Fruit fly (Drosophila melanogaster) whole organism, embryonic: ENCODE results near the gene CG8135.

ENCODE experiments used
- Bgb ChIP-seq: fragments of 200-800 bp; sonication (Bioruptor generic); IDR thresholded peaks from 2 replicates; pipeline ENCODE4 v1.3.6; 2022; ENCODE audit warnings: missing biosample characterization, missing genetic modification characterization; ENCODE audit not compliant: partially characterized antibody
- CG10147 ChIP-seq: fragments of 200-800 bp; sonication (Bioruptor generic); optimal IDR thresholded peaks from 2 replicates; lab custom pipeline; 2019; ENCODE audit warnings: missing biosample characterization, mild to moderate bottlenecking, missing genetic modification characterization, moderate library complexity
- CG11456 ChIP-seq: fragments of 200-800 bp; sonication (Bioruptor generic); IDR thresholded peaks from 3 replicates; pipeline ENCODE4 v1.3.6; 2022; ENCODE audit warnings: missing biosample characterization, missing genetic modification characterization
- CG11696 ChIP-seq: fragments of 200-800 bp; sonication (Bioruptor generic); IDR thresholded peaks from 2 replicates; pipeline ENCODE4 v1.3.6; 2022; ENCODE audit warnings: missing biosample characterization, missing genetic modification characterization
- CG12299 ChIP-seq: fragments of 200-800 bp; sonication (Bioruptor generic); optimal IDR thresholded peaks from 2 replicates; lab custom pipeline; 2018; ENCODE audit warnings: missing biosample characterization, mild to moderate bottlenecking, missing genetic modification characterization
- CG14441 ChIP-seq: fragments of 200-800 bp; sonication (Bioruptor generic); IDR thresholded peaks from 2 replicates; pipeline ENCODE4 v1.3.6; 2022; ENCODE audit warnings: missing biosample characterization, missing genetic modification characterization
- CG14710 ChIP-seq: fragments of 200-800 bp; sonication (Bioruptor generic); optimal IDR thresholded peaks from 3 replicates; lab custom pipeline; 2019; ENCODE audit warnings: missing biosample characterization, mild to moderate bottlenecking, missing genetic modification characterization, moderate library complexity
- CG16815 ChIP-seq: fragments of 200-800 bp; sonication (Bioruptor generic); optimal IDR thresholded peaks from 3 replicates; lab custom pipeline; 2017; ENCODE audit warnings: missing biosample characterization, mild to moderate bottlenecking, missing genetic modification characterization
- CG16863 ChIP-seq: fragments of 200-800 bp; sonication (Bioruptor generic); optimal IDR thresholded peaks from 3 replicates; lab custom pipeline; 2016; ENCODE audit warnings: missing biosample characterization, missing genetic modification characterization
- CG2199 ChIP-seq: fragments of 200-800 bp; sonication (Bioruptor generic); IDR thresholded peaks from 3 replicates; pipeline ENCODE4 v1.3.6; 2022; ENCODE audit warnings: missing biosample characterization, missing genetic modification characterization
- CG31441 ChIP-seq: fragments of 200-800 bp; sonication (Bioruptor generic); IDR thresholded peaks from 2 replicates; pipeline ENCODE4 v1.3.6; 2022; ENCODE audit warnings: missing biosample characterization, missing genetic modification characterization
- CG33557 ChIP-seq: fragments of 200-800 bp; sonication (Bioruptor generic); optimal IDR thresholded peaks from 2 replicates; lab custom pipeline; 2019; ENCODE audit warnings: missing biosample characterization, mild to moderate bottlenecking, missing genetic modification characterization, moderate library complexity
- CG3407 ChIP-seq: fragments of 200-800 bp; sonication (Bioruptor generic); optimal IDR thresholded peaks from 2 replicates; lab custom pipeline; 2018; ENCODE audit warnings: missing biosample characterization, mild to moderate bottlenecking, missing genetic modification characterization
- CG3995 ChIP-seq: fragments of 200-800 bp; sonication (Bioruptor generic); optimal IDR thresholded peaks from 3 replicates; lab custom pipeline; 2016; ENCODE audit warnings: missing biosample characterization, missing genetic modification characterization
- CG4328 ChIP-seq: fragments of 200-800 bp; sonication (Bioruptor generic); optimal IDR thresholded peaks from 3 replicates; lab custom pipeline; 2017; ENCODE audit warnings: missing biosample characterization, missing genetic modification reagents, missing genetic modification characterization
- CG7745 ChIP-seq: fragments of 200-800 bp; sonication (Bioruptor generic); optimal IDR thresholded peaks from 2 replicates; lab custom pipeline; 2018; ENCODE audit warnings: missing biosample characterization, mild to moderate bottlenecking, missing genetic modification characterization, moderate library complexity
- CG8388 ChIP-seq: fragments of 200-800 bp; sonication (Bioruptor generic); optimal IDR thresholded peaks from 2 replicates; lab custom pipeline; 2019; ENCODE audit warnings: missing biosample characterization, mild to moderate bottlenecking, missing genetic modification characterization, moderate library complexity
- Dp ChIP-seq: fragments of 200-800 bp; sonication (Bioruptor generic); optimal IDR thresholded peaks from 2 replicates; lab custom pipeline; 2018; ENCODE audit warnings: missing biosample characterization, mild to moderate bottlenecking, missing genetic modification characterization, moderate library complexity
- Fer1 ChIP-seq: fragments of 200-800 bp; sonication (Bioruptor generic); optimal IDR thresholded peaks from 2 replicates; lab custom pipeline; 2017; ENCODE audit warnings: missing biosample characterization, mild to moderate bottlenecking, missing genetic modification characterization
- Hr39 ChIP-seq: fragments of >200 bp; optimal IDR thresholded peaks from 2 replicates; lab custom pipeline; 2017
- Jarid2 ChIP-seq: fragments of 200-800 bp; sonication (Bioruptor generic); optimal IDR thresholded peaks from 3 replicates; lab custom pipeline; 2017; ENCODE audit warnings: mild to moderate bottlenecking, missing biosample characterization, missing genetic modification reagents, missing genetic modification characterization
- Oli ChIP-seq: fragments of 200-800 bp; sonication (Bioruptor generic); optimal IDR thresholded peaks from 2 replicates; lab custom pipeline; 2018; ENCODE audit warnings: missing biosample characterization, mild to moderate bottlenecking, missing genetic modification characterization, moderate library complexity
- TFAM ChIP-seq: fragments of 200-800 bp; sonication (Bioruptor generic); optimal IDR thresholded peaks from 2 replicates; lab custom pipeline; 2017; ENCODE audit warnings: missing biosample characterization, missing genetic modification characterization, inconsistent platforms
- Trl ChIP-seq, 3 experiments: fragments of >200 bp in 2 of 3; fragments of 200-800 bp in 1 of 3; sonication (Bioruptor generic) in 1 of 3; optimal IDR thresholded peaks; 2 replicates in 1 of 3; 3 replicates in 2 of 3; lab custom pipeline; 2016 to 2017; ENCODE audit warnings: missing biosample characterization in 1 of 3, missing genetic modification characterization in 1 of 3
- ab ChIP-seq: fragments of 200-800 bp; sonication (Bioruptor generic); optimal IDR thresholded peaks from 2 replicates; lab custom pipeline; 2016; ENCODE audit warnings: missing biosample characterization, missing genetic modification characterization
- aop ChIP-seq: fragments of 200-800 bp; sonication (Bioruptor generic); IDR thresholded peaks from 2 replicates; pipeline ENCODE4 v1.3.6; 2022; ENCODE audit warnings: missing biosample characterization, missing genetic modification characterization
- ara ChIP-seq: fragments of 200-800 bp; sonication (Bioruptor generic); IDR thresholded peaks from 2 replicates; pipeline ENCODE4 v1.3.6; 2022; ENCODE audit warnings: missing biosample characterization, missing genetic modification characterization
- chinmo ChIP-seq: fragments of 200-800 bp; sonication (Bioruptor generic); IDR thresholded peaks from 4 replicates; pipeline ENCODE4 v1.3.6; 2022; ENCODE audit warnings: missing biosample characterization, missing genetic modification characterization; ENCODE audit not compliant: partially characterized antibody
- croc ChIP-seq: fragments of 200-800 bp; sonication (Bioruptor generic); conservative IDR thresholded peaks from 3 replicates; pipeline ENCODE4 v1.3.6; 2022; ENCODE audit warnings: missing biosample characterization, missing genetic modification characterization
- dmrt11E ChIP-seq: fragments of 200-800 bp; sonication (Bioruptor generic); optimal IDR thresholded peaks from 3 replicates; lab custom pipeline; 2018; ENCODE audit warnings: missing biosample characterization, mild to moderate bottlenecking, missing genetic modification characterization, moderate library complexity
- fd64A ChIP-seq: fragments of 200-800 bp; sonication (Bioruptor generic); optimal IDR thresholded peaks from 3 replicates; lab custom pipeline; 2018; ENCODE audit warnings: missing biosample characterization, mild to moderate bottlenecking, missing genetic modification characterization
- gcm ChIP-seq: fragments of 200-800 bp; sonication (Bioruptor generic); optimal IDR thresholded peaks from 2 replicates; lab custom pipeline; 2019; ENCODE audit warnings: missing biosample characterization, mild to moderate bottlenecking, missing genetic modification characterization, moderate library complexity
- gcm2 ChIP-seq: fragments of 200-800 bp; sonication (Bioruptor generic); optimal IDR thresholded peaks from 2 replicates; lab custom pipeline; 2016; ENCODE audit warnings: missing biosample characterization, missing genetic modification characterization
- lab ChIP-seq: fragments of 200-800 bp; sonication (Bioruptor generic); optimal IDR thresholded peaks from 3 replicates; lab custom pipeline; 2017; ENCODE audit warnings: missing biosample characterization, missing genetic modification characterization, mild to moderate bottlenecking, moderate library complexity, missing genetic modification reagents
- nau ChIP-seq: fragments of 200-800 bp; sonication (Bioruptor generic); optimal IDR thresholded peaks from 3 replicates; lab custom pipeline; 2017; ENCODE audit warnings: missing biosample characterization, mild to moderate bottlenecking, missing genetic modification characterization, missing genetic modification reagents
- otp ChIP-seq: fragments of 200-800 bp; sonication (Bioruptor generic); IDR thresholded peaks from 3 replicates; pipeline ENCODE4, ENCODE4 v1.3.6; 2022; ENCODE audit warnings: missing biosample characterization, missing genetic modification characterization
- pan ChIP-seq, 4 experiments: fragments of >200 bp in 3 of 4; fragments of 200-800 bp in 1 of 4; sonication (Bioruptor generic) in 1 of 4; optimal IDR thresholded peaks in 3 of 4; IDR thresholded peaks in 1 of 4; 2 replicates each; pipeline versions ENCODE4 v1.3.6 to Lab custom; 2017 to 2022; ENCODE audit warnings: missing biosample characterization in 2 of 4, missing genetic modification characterization in 2 of 4, mixed read lengths in 1 of 4
- pita ChIP-seq: fragments of 200-800 bp; sonication (Bioruptor generic); optimal IDR thresholded peaks from 2 replicates; lab custom pipeline; 2017; ENCODE audit warnings: missing biosample characterization, mild to moderate bottlenecking, missing genetic modification characterization
- repo ChIP-seq: fragments of 200-800 bp; sonication (Bioruptor generic); optimal IDR thresholded peaks from 2 replicates; lab custom pipeline; 2016; ENCODE audit warnings: missing biosample characterization, missing genetic modification characterization
- sens ChIP-seq: fragments of 200-800 bp; sonication (Bioruptor generic); peaks from one replicate; lab custom pipeline; 2016; ENCODE audit warnings: missing biosample characterization, missing genetic modification characterization
- slbo ChIP-seq: fragments of 200-800 bp; sonication (Bioruptor generic); IDR thresholded peaks from 2 replicates; pipeline ENCODE4 v1.3.6; 2022; ENCODE audit warnings: missing biosample characterization, missing genetic modification characterization
- sob ChIP-seq: fragments of 200-800 bp; sonication (Bioruptor generic); IDR thresholded peaks from 2 replicates; pipeline ENCODE4 v1.3.6; 2022; ENCODE audit warnings: missing biosample characterization, missing genetic modification characterization
- sqz ChIP-seq: fragments of 200-800 bp; sonication (Bioruptor generic); optimal IDR thresholded peaks from 3 replicates; lab custom pipeline; 2018; ENCODE audit warnings: missing biosample characterization, mild to moderate bottlenecking, missing genetic modification characterization
- tap ChIP-seq: fragments of 200-800 bp; optimal IDR thresholded peaks from 3 replicates; lab custom pipeline; 2019; ENCODE audit warnings: missing biosample characterization, mild to moderate bottlenecking, missing genetic modification characterization, moderate library complexity
- tup ChIP-seq: fragments of 200-800 bp; sonication (Bioruptor generic); optimal IDR thresholded peaks from 2 replicates; lab custom pipeline; 2016; ENCODE audit warnings: missing biosample characterization, mild to moderate bottlenecking, missing genetic modification characterization, moderate library complexity
- unpg ChIP-seq: fragments of 200-800 bp; sonication (Bioruptor generic); optimal IDR thresholded peaks from 3 replicates; lab custom pipeline; 2018; ENCODE audit warnings: missing biosample characterization, mild to moderate bottlenecking, missing genetic modification characterization, moderate library complexity

The CG8135 gene

dm6 chr3R:9404104-9404512 lies at the start of gene CG8135, which contains the start of the genes CG9356 and BBIP1 (continued):
- TF ChIP-seq dmrt11E (tag; lab: Kevin White, UChicago), result peak; percentile 60
- no peak for TF ChIP-seq aop (GFP tag; lab: Robert Waterston, UW)
- TF ChIP-seq CG3995, result peak; percentile 40
- TF ChIP-seq gcm (GFP tag; lab: Kevin White, UChicago), result no peak
- TF ChIP-seq unpg, result no peak
- no peak for TF ChIP-seq pan (optimal IDR thresholded peaks at IDR 0.05; lab: Kevin White, UChicago)
- TF ChIP-seq pan (GFP tag; optimal IDR thresholded peaks at IDR 0.05 in 1 of 2, IDR thresholded peaks at IDR 0.05 in 1 of 2), result peak in 1 of 2 experiments; percentile 80
- TF ChIP-seq CG4328 (GFP tag; lab: Kevin White, UChicago), result peak; percentile 0
- TF ChIP-seq ab (GFP tag; lab: Kevin White, UChicago), result no peak
- TF ChIP-seq ara (GFP tag; lab: Robert Waterston, UW), result peak; percentile 65
- peak; percentile 26 for TF ChIP-seq tap
- TF ChIP-seq otp, result peak; percentile 57; the same call in 1 of the 3 replicates
- TF ChIP-seq fd64A (GFP tag; lab: Kevin White, UChicago), result no peak
- no peak for TF ChIP-seq Jarid2
- TF ChIP-seq Dp, result peak; percentile 58
- no peak for TF ChIP-seq CG11696
- TF ChIP-seq tup (GFP tag; lab: Kevin White, UChicago), result peak; percentile 75
- TF ChIP-seq pita (GFP tag; lab: Kevin White, UChicago), result no peak
- TF ChIP-seq slbo, result peak; percentile 72
- peak; percentile 76 for TF ChIP-seq CG16863 (GFP tag; lab: Kevin White, UChicago)
- peak; percentile 45 for TF ChIP-seq CG3407 (GFP tag; lab: Kevin White, UChicago)
- peak; percentile 52 for TF ChIP-seq repo (GFP tag; lab: Kevin White, UChicago)
- TF ChIP-seq Hr39, result no peak
- no peak for TF ChIP-seq CG8388
- TF ChIP-seq CG10147 (GFP tag; lab: Kevin White, UChicago), result no peak
- TF ChIP-seq Fer1, result peak; percentile 78
- peak; percentile 21 for TF ChIP-seq CG16815 (GFP tag; lab: Kevin White, UChicago)
- TF ChIP-seq sqz, result peak; percentile 81

DNA sequence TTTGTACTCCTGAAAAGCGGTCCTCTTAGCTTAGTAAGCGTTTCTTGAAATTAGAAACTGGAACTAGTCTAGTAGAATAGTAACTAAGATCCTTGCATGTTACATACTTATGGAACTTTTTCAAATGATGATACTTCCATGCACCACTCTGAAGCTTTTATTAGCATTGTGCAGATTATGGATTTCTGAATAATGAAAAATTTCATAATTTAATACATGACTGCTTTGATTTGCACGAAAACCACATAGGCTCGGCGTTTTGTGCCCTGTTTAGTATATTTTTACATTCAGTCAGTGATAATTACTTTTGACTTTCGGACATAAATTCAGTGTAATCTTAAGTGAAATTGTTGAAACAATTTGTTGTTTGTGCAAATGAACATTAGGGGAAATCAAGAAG lies 49.0 kb upstream of the CG8135 start, which contains the start of gene CG43675:
Gene CG43675, plus strand, starts transcription at position 301 of the 400 bp plus-strand sequence.
- TF ChIP-seq CG33557 (GFP tag; lab: Kevin White, UChicago) (no peak), croc (GFP tag; lab: Robert Waterston, UW) (no peak), sens (GFP tag; lab: Kevin White, UChicago) (peak; percentile 40)

DNA sequence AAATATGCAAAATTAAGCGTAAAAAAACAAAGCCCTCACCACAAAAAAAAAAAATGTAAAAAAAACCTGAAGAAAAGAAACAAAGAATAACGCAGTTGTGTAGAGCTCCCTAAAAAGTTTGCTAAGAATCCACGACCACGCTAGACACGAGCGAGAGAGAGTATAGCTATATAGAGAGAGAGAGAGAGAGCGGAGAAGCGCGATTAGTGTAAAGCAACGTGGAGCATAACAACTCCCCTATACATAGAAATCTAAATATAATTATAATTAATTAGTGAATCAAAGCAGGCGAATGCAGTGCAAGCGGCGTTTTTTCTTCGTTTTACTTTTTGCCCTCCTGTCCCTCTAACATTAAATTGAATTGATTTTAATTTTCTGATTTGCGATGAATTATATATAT lies 44.8 kb upstream of the CG8135 start:
- no peak for TF ChIP-seq CG14441 (GFP tag; lab: Robert Waterston, UW)
- no peak for TF ChIP-seq CG11456 (GFP tag; lab: Robert Waterston, UW)
- TF ChIP-seq CG14710 (tag; lab: Kevin White, UChicago), result no peak
- no peak for TF ChIP-seq lab (GFP tag; lab: Kevin White, UChicago)
- no peak for TF ChIP-seq nau
- TF ChIP-seq CG31441 (GFP tag; lab: Robert Waterston, UW), result no peak
- no peak for TF ChIP-seq Bgb
- TF ChIP-seq gcm2 (GFP tag; lab: Kevin White, UChicago), result no peak
- TF ChIP-seq CG7745 (tag; lab: Kevin White, UChicago), result peak; percentile 70
- TF ChIP-seq CG12299 (tag; lab: Kevin White, UChicago), result no peak
- TF ChIP-seq chinmo (GFP tag; lab: Robert Waterston, UW), result no peak
- peak; percentile 40 to 78 for TF ChIP-seq Trl (optimal IDR thresholded peaks at IDR 0.05; lab: Kevin White, UChicago)
- no peak for TF ChIP-seq Trl (GFP tag; optimal IDR thresholded peaks at IDR 0.05; lab: Kevin White, UChicago)
- no peak for TF ChIP-seq Oli
- no peak for TF ChIP-seq TFAM (GFP tag; lab: Kevin White, UChicago)
- TF ChIP-seq CG2199 (GFP tag; lab: Robert Waterston, UW), result peak; percentile 69; the same call in 1 of the 3 replicates
- no peak for TF ChIP-seq otp
- TF ChIP-seq sob (GFP tag; lab: Robert Waterston, UW), result no peak
